Fruit fly (Drosophila melanogaster): ENCODE results near the gene CYLD.

DNA sequence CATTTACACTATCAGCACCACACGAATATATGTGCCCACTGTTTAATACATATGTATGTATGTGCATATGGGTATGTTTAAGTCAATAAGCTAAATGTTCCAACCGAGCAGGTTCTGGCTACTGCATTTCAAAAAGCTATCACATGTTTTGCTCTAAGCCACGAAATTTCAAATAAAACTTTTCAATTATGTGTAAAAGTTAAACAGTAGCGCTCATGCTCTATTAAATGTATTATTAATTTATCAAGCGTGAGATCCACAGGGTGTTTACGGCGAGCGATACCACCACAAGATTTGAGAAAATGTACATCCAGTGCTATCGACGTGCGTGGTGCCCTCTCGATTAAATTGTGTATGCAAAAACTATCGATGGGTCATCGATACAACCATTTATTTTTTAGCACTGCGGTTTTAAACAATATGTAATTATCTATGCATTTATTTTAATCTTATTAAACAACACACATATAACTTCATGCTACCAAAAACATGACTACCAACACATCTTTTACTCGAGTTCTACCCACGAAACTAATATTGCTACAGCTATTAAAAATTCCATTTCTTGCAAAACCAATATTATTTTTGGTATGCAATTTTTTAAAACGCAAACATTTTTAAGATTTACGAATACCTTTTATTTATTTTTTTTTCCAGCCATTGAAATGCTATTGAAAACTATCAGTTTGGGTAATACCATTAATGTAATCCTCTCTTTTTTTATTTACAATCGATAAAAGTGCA is 38.7 kb downstream of the CYLD start, which contains the start of gene Pten:
- TF ChIP-seq usp (GFP tag; optimal IDR thresholded peaks at IDR 0.05) = no peak
- TF ChIP-seq pan (optimal IDR thresholded peaks at IDR 0.05) = no peak
- no peak for TF ChIP-seq Dll (optimal IDR thresholded peaks at IDR 0.05)
- no peak for TF ChIP-seq CG8478 (optimal IDR thresholded peaks at IDR 0.05)
- no peak for TF ChIP-seq psq (optimal IDR thresholded peaks at IDR 0.05)

All from whole organism.